Worm (Caenorhabditis elegans): ENCODE measurements around the gene str-63.

DNA sequence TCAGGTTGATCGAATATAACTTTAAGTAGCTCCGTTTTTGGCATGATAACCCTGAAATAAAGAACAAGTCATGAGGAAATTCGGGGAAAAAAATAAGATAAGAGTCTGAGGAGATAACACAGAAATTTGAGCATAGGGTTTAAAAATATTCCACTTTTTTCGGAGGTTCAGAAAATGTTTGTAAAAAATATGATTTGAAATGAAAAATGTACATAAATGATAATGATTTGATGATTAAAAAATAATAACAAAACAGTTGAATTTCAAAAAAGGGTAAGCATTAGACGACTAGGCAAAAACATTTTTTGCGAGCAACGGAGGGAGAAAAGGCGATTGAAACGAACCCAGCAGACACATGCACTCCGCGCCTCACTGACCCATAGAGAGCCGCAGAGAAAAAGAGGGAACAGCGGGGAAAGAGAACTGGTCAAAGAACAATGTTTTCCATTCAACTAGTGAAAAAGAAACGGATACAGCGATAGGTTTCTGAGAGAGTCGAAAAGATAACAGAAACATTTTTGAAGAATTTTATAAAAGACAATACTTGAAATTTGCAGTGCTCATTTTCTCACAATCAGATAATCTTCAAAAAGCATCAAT is 39.2 kb upstream of the str-63 start, which contains the start of gene arrd-18:
- TF ChIP-seq pag-3 (tag; optimal IDR thresholded peaks at IDR 0.05; ENCODE audit: borderline replicate concordance, insufficient read depth), result no peak
- no peak for TF ChIP-seq ceh-90 (tag; optimal IDR thresholded peaks at IDR 0.05)
- no peak for TF ChIP-seq skn-1 (tag; optimal IDR thresholded peaks at IDR 0.05)
- TF ChIP-seq rnt-1 (tag; optimal IDR thresholded peaks at IDR 0.05), result peak; percentile 51
- TF ChIP-seq dpl-1 (GFP tag; optimal IDR thresholded peaks at IDR 0.05), result peak in 1 of 3 experiments; percentile 13
- TF ChIP-seq nhr-11 (tag; optimal IDR thresholded peaks at IDR 0.05), result no peak
- no peak for TF ChIP-seq ama-1 (optimal IDR thresholded peaks at IDR 0.05)
- no peak for TF ChIP-seq unc-130 (tag; optimal IDR thresholded peaks at IDR 0.05)
- TF ChIP-seq mdl-1 (tag; optimal IDR thresholded peaks at IDR 0.05), result no peak
- no peak for TF ChIP-seq egl-27 (tag; optimal IDR thresholded peaks at IDR 0.05)
- TF ChIP-seq grh-1 (GFP tag; IDR thresholded peaks at IDR 0.05), result peak; percentile 32; the same call in 1 of the 2 replicates
- no peak for TF ChIP-seq unc-62 (GFP tag; optimal IDR thresholded peaks at IDR 0.05)
- no peak for TF ChIP-seq lin-39 (tag; optimal IDR thresholded peaks at IDR 0.05)
